Worm (Caenorhabditis elegans) whole organism, L4 larva: ENCODE results near the gene ceh-74.
A peak's percentile ranks its signal among the peaks of the same experiment; 100 is the strongest.

ENCODE experiments used
- ama-1 ChIP-seq: fragments of 150-350 bp; optimal IDR thresholded peaks from 2 replicates; lab custom pipeline; 2014; ENCODE audit warnings: inconsistent platforms, mixed read lengths
- attf-4 ChIP-seq: sonication (generic microtip); optimal IDR thresholded peaks from 3 replicates; lab custom pipeline; 2017; ENCODE audit warnings: missing biosample characterization, missing genetic modification characterization
- daf-19 ChIP-seq: fragments of 200-800 bp; sonication (Bioruptor generic); conservative IDR thresholded peaks from 2 replicates; pipeline ENCODE4 v1.3.6; 2022; ENCODE audit warnings: missing genetic modification characterization, missing compliant biosample characterization
- dmd-6 ChIP-seq: fragments of 200-800 bp; sonication (Bioruptor generic); IDR thresholded peaks from 2 replicates; pipeline ENCODE4 v1.3.6; 2022; ENCODE audit warnings: missing genetic modification reagents, missing genetic modification characterization, missing compliant biosample characterization
- lim-7 ChIP-seq: fragments of 200-800 bp; sonication (Bioruptor generic); IDR thresholded peaks from 2 replicates; pipeline ENCODE4 v1.3.6; 2022; ENCODE audit warnings: missing genetic modification characterization, missing compliant biosample characterization
- mep-1 ChIP-seq: fragments of 150-350 bp; sonication (generic microtip); optimal IDR thresholded peaks from 3 replicates; lab custom pipeline; 2014; ENCODE audit warnings: missing biosample characterization, missing genetic modification characterization
- unc-39 ChIP-seq: sonication (generic microtip); optimal IDR thresholded peaks from 2 replicates; lab custom pipeline; 2017; ENCODE audit warnings: missing biosample characterization, missing genetic modification characterization

- TF ChIP-seq daf-19 (no peak), lim-7 (no peak), mep-1 (tag; lab: Kevin White, UChicago) (no peak), dmd-6 (GFP tag; lab: Robert Waterston, UW) (peak; percentile 43), attf-4 (tag; lab: Kevin White, UChicago) (no peak), ama-1 (lab: Kevin White, UChicago) (no peak), unc-39 (no peak)
Measured at ce11 chrV:14133002-14133763, 44.7 kb upstream of the ceh-74 start.
